Worm (Caenorhabditis elegans): ENCODE data around the gene sre-15.

sre-15 gene

DNA sequence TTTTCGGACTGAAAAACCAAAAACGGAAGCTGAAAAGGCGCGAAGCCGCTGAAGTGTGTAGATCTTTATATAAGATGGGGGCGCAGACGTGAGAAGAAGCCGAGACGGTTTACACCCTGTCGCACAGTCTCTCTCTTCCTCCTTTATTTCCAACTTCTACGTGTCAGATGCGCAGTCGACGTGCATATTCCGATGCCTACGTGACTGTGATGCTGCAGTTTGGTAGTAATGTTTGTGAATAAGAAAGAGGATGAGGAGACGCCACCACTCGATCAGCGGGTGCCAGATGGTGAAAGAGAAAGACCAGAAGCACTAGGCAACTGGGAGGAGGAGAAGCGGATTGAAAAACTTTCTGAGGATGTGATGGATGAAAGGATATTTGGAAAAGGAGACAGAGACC is 26.4 kb downstream of the sre-15 start:
- TF ChIP-seq nhr-129 (tag; optimal IDR thresholded peaks at IDR 0.05) (peak; percentile 5), lsy-2 (tag; optimal IDR thresholded peaks at IDR 0.05) (no peak), gmeb-1 (tag; optimal IDR thresholded peaks at IDR 0.05) (no peak), nhr-21 (tag; optimal IDR thresholded peaks at IDR 0.05) (no peak)

DNA sequence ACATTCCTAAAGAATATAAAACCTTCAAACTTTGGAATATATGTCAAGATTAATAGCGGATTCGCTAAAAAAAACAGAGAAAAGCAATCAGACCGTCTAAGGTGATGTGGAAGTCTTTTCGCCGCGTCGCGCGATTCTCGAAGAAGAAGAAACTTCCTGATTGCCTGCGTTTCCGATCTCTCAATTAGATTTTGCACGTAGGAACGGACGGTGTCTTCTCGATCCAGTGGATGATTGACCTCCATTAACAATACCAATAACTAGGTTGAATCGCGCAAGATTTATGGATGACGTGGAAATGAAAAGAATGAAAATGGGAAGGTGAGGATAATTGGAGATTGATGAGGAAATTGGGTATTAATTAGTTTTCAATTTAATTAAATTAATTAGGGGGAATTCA is 27.5 kb downstream of the sre-15 start:
- TF ChIP-seq zag-1 (tag; optimal IDR thresholded peaks at IDR 0.05) (no peak), elt-1 (tag; optimal IDR thresholded peaks at IDR 0.05) (no peak), dmd-4 (tag; optimal IDR thresholded peaks at IDR 0.05) (no peak), nhr-129 (tag; optimal IDR thresholded peaks at IDR 0.05) (peak; percentile 43), ama-1 (optimal IDR thresholded peaks at IDR 0.05) (peak; percentile 22)

DNA sequence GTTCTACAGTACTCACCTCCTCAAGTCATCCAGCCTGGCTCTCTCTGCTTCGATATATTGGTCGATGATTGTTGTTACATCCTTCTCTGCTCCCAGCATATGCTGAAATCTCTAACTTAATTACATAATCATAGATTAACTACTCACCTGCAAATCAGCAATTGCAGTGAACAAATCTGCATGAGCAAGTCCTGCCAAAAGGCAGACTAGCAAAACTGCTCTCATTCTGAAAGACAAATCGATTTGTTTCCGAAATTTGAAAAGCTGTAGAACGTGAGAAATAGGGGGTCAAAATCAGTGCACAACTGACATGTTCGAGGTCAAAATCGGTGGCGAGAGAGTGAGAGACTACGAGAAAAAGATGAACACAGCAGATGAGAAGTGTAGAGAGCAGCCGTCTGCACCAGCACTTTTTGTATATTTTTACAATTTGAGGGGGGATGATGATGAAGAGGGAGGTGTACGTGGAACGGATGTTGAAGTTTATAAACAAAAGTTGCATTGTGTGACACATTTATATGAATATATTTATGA is 28.8 kb downstream of the sre-15 start, which contains the start of gene phy-2:
TSS of gene phy-2 (minus strand) at position 226 of the 534 bp plus-strand sequence.
- TF ChIP-seq lin-13 (GFP tag; optimal IDR thresholded peaks at IDR 0.05) (no peak), nhr-129 (tag; optimal IDR thresholded peaks at IDR 0.05) (peak; percentile 22)

DNA sequence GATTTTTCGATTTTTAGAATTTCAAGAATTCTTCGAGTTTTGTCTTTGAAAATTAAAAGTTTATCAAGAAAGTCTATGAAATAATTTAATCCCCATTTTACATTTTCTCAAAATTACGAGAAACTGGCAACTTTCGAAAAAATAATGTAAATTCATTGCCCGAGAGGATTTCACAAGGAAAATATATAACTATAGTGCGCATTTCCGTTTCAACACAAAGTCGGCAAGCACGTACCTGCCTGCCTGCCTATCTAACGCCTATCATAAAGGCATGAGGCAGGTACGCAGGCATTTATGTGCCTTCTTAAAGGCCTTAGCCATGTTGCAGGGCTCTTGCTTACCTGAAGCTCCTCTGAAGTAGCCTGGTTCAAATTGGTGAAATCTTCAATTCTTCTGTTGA is 31.8 kb downstream of the sre-15 start:
- TF ChIP-seq elt-3 (tag; optimal IDR thresholded peaks at IDR 0.05), result no peak
- no peak for TF ChIP-seq mbf-1 (tag; optimal IDR thresholded peaks at IDR 0.05)
- no peak for TF ChIP-seq skn-1 (tag; optimal IDR thresholded peaks at IDR 0.05)
- TF ChIP-seq ceh-16 (tag; optimal IDR thresholded peaks at IDR 0.05), result no peak
- no peak for TF ChIP-seq sem-4 (tag; optimal IDR thresholded peaks at IDR 0.05)

DNA sequence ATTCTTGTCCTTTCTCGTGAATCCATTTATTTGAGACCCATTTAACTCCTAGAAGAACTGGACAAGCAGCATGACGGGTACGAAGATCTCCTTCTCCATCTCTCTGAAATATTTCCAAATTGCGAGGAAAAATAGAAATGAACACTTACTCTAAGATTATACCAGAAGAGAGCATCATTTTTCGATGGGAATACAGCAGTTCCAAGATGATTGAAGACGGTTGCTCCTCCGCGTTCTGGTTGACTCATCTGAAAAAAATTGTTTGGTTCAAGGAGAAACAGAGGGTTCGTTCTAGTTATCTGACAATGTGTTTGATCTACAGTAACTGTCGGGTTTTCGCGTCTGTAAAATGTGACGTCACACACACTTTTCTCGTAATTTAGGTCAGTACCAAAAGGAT is 33.3 kb downstream of the sre-15 start:
- TF ChIP-seq nhr-12 (tag; optimal IDR thresholded peaks at IDR 0.05), result no peak
- TF ChIP-seq dmd-4 (tag; optimal IDR thresholded peaks at IDR 0.05), result no peak
- no peak for TF ChIP-seq nhr-237 (tag; optimal IDR thresholded peaks at IDR 0.05)
- TF ChIP-seq zag-1 (tag; optimal IDR thresholded peaks at IDR 0.05), result no peak
- TF ChIP-seq alr-1 (tag; optimal IDR thresholded peaks at IDR 0.05), result no peak
- no peak for TF ChIP-seq ZK546.5 (tag; optimal IDR thresholded peaks at IDR 0.05)
- TF ChIP-seq sma-9 (GFP tag; optimal IDR thresholded peaks at IDR 0.05), result no peak
- no peak for TF ChIP-seq sma-9 (tag; optimal IDR thresholded peaks at IDR 0.05)
- no peak for TF ChIP-seq nhr-6 (tag; optimal IDR thresholded peaks at IDR 0.05)
- TF ChIP-seq unc-39 (tag; optimal IDR thresholded peaks at IDR 0.05), result no peak
- TF ChIP-seq skn-1 (tag; optimal IDR thresholded peaks at IDR 0.05), result no peak

DNA sequence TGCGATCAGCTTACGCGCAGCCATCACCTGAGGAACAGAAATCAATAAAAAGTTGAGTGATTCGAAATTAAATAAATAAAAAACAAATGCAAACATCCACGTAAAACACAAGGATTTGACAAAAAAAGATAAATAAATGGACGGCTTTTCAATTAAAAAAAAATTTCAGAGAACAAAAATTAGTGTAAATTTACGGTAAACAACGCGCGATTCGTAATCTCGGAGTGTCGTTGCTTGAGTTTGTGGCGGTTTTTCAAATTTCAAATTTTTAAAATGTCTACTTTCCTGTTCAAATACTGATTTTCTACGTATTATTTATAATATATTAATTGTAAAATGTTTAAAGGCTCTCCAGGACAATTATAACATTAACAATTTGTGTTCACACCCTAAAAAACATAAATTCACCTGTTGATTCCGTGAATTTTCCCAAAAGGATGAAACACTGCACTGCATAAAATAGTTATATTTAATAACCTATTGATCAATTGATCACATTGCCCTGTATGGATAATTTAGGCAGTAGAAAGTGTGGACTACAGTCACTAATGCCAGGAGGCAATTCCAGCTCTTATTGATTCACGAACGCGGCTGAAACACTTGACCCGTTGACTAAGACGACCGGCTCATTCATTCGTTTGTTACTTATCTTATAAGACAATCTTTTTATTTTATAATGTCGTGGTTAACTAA is 35.5 kb downstream of the sre-15 start, which contains the start of the genes marb-1 and F35G2.3:
TSS of gene marb-1 (minus strand) at position 27 of the 693 bp plus-strand sequence.
TSS of gene F35G2.3 (plus strand) at position 643 of the 693 bp plus-strand sequence.
- TF ChIP-seq zag-1 (tag; optimal IDR thresholded peaks at IDR 0.05) (no peak), mbf-1 (tag; optimal IDR thresholded peaks at IDR 0.05) (no peak), unc-62 (GFP tag; optimal IDR thresholded peaks at IDR 0.05) (no peak), snpc-4 (tag; optimal IDR thresholded peaks at IDR 0.05) (no peak), blmp-1 (tag; optimal IDR thresholded peaks at IDR 0.05; ENCODE audit: insufficient read depth) (no peak), lin-39 (tag; optimal IDR thresholded peaks at IDR 0.05) (no peak), mab-5 (tag; optimal IDR thresholded peaks at IDR 0.05) (no peak), ceh-82 (tag; optimal IDR thresholded peaks at IDR 0.05) (no peak), ceh-16 (tag; optimal IDR thresholded peaks at IDR 0.05) (no peak), nhr-237 (tag; optimal IDR thresholded peaks at IDR 0.05) (no peak), nhr-77 (tag; optimal IDR thresholded peaks at IDR 0.05) (no peak), sma-9 (GFP tag; optimal IDR thresholded peaks at IDR 0.05) (peak; percentile 31), sma-9 (tag; optimal IDR thresholded peaks at IDR 0.05) (no peak), ZK546.5 (tag; optimal IDR thresholded peaks at IDR 0.05) (no peak), elt-3 (tag; optimal IDR thresholded peaks at IDR 0.05) (no peak), egl-27 (tag; optimal IDR thresholded peaks at IDR 0.05) (no peak), ztf-4 (tag; optimal IDR thresholded peaks at IDR 0.05) (no peak), nhr-23 (tag; optimal IDR thresholded peaks at IDR 0.05) (no peak), ama-1 (optimal IDR thresholded peaks at IDR 0.05) (no peak), unc-55 (GFP tag; optimal IDR thresholded peaks at IDR 0.05) (peak; percentile 77), C34F6.9 (tag; optimal IDR thresholded peaks at IDR 0.05) (peak; percentile 70), sem-4 (tag; optimal IDR thresholded peaks at IDR 0.05) (no peak), mdl-1 (tag; optimal IDR thresholded peaks at IDR 0.05) (no peak), lin-11 (tag; optimal IDR thresholded peaks at IDR 0.05) (no peak), nhr-129 (tag; optimal IDR thresholded peaks at IDR 0.05) (peak; percentile 61), peb-1 (tag; optimal IDR thresholded peaks at IDR 0.05) (no peak), alr-1 (tag; optimal IDR thresholded peaks at IDR 0.05) (no peak), lin-13 (GFP tag; optimal IDR thresholded peaks at IDR 0.05) (peak; percentile 24), nhr-6 (tag; optimal IDR thresholded peaks at IDR 0.05) (no peak), dmd-4 (tag; optimal IDR thresholded peaks at IDR 0.05) (no peak), nhr-12 (tag; optimal IDR thresholded peaks at IDR 0.05) (no peak), nhr-25 (tag; optimal IDR thresholded peaks at IDR 0.05) (no peak), fos-1 (tag; optimal IDR thresholded peaks at IDR 0.05) (no peak), skn-1 (tag; optimal IDR thresholded peaks at IDR 0.05) (no peak), ztf-1 (GFP tag; conservative IDR thresholded peaks at IDR 0.05) (no peak)

Data from whole organism, L2 larva.